Fruit fly (Drosophila melanogaster): ENCODE results near the gene CG46459.

CG46459 gene

dm6 chr3R:10680825-10681681 lies 15.4 kb upstream of the CG46459 start, which contains the start of gene Phyhd1 (continued):
- TF ChIP-seq esn (GFP tag; optimal IDR thresholded peaks at IDR 0.05) (peak; percentile 88), Hr39 (GFP tag; optimal IDR thresholded peaks at IDR 0.05) (peak; percentile 87), CG8632 (GFP tag; optimal IDR thresholded peaks at IDR 0.05) (peak; percentile 82), vri (GFP tag; optimal IDR thresholded peaks at IDR 0.05) (peak; percentile 82), Smox (GFP tag; optimal IDR thresholded peaks at IDR 0.05) (peak; percentile 70), OdsH (GFP tag; optimal IDR thresholded peaks at IDR 0.05) (peak; percentile 92), fkh (GFP tag; optimal IDR thresholded peaks at IDR 0.05) (peak; percentile 76), svp (GFP tag) (peak; percentile 90), CG6808 (GFP tag; optimal IDR thresholded peaks at IDR 0.05) (peak; percentile 54), CG6854 (GFP tag; optimal IDR thresholded peaks at IDR 0.05) (no peak), CG6792 (GFP tag; optimal IDR thresholded peaks at IDR 0.05) (peak; percentile 88), CG7368 (GFP tag; optimal IDR thresholded peaks at IDR 0.05) (peak; percentile 67), fd59A (GFP tag; optimal IDR thresholded peaks at IDR 0.05) (peak; percentile 78), CG10631 (GFP tag; optimal IDR thresholded peaks at IDR 0.05) (peak; percentile 85), CG8319 (GFP tag; optimal IDR thresholded peaks at IDR 0.05) (peak; percentile 81), dac (GFP tag; optimal IDR thresholded peaks at IDR 0.05) (peak; percentile 67), topi (GFP tag; optimal IDR thresholded peaks at IDR 0.05) (peak; percentile 85), CG11902 (GFP tag; optimal IDR thresholded peaks at IDR 0.05) (peak; percentile 79), CG32006 (GFP tag; optimal IDR thresholded peaks at IDR 0.05) (peak; percentile 90), CG6276 (GFP tag; optimal IDR thresholded peaks at IDR 0.05) (peak; percentile 77), cyc (GFP tag; optimal IDR thresholded peaks at IDR 0.05) (peak; percentile 86), CG16779 (tag; optimal IDR thresholded peaks at IDR 0.05) (peak; percentile 66), CG1621 (tag; optimal IDR thresholded peaks at IDR 0.05) (peak; percentile 80), fd85E (GFP tag; optimal IDR thresholded peaks at IDR 0.05) (peak; percentile 32), CG10669 (GFP tag; optimal IDR thresholded peaks at IDR 0.05) (peak; percentile 78), Sox102F (GFP tag; optimal IDR thresholded peaks at IDR 0.05) (peak; percentile 81), Ets21C (GFP tag; optimal IDR thresholded peaks at IDR 0.05) (peak; percentile 79), achi (GFP tag; optimal IDR thresholded peaks at IDR 0.05) (peak; percentile 84), dsx (GFP tag; optimal IDR thresholded peaks at IDR 0.05; ENCODE audit: poor library complexity, severe bottlenecking) (peak; percentile 59), pdm3 (GFP tag; optimal IDR thresholded peaks at IDR 0.05) (peak; percentile 91), CG11762 (GFP tag; optimal IDR thresholded peaks at IDR 0.05; ENCODE audit: insufficient read depth) (peak; percentile 80), ss (GFP tag; optimal IDR thresholded peaks at IDR 0.05) (peak; percentile 55 to 57), Eip78C (GFP tag) (peak; percentile 98), CG34406 (GFP tag; optimal IDR thresholded peaks at IDR 0.05) (peak; percentile 85), CG6163 (GFP tag; IDR thresholded peaks at IDR 0.05) (peak; percentile 89)

- TF ChIP-seq CG10669 (GFP tag; optimal IDR thresholded peaks at IDR 0.05) (no peak), CG8319 (GFP tag; optimal IDR thresholded peaks at IDR 0.05) (no peak), Ets21C (GFP tag; optimal IDR thresholded peaks at IDR 0.05) (no peak), CG8119 (GFP tag; IDR thresholded peaks at IDR 0.05) (peak; percentile 45; the same call in 2 of the 3 replicates), pdm3 (GFP tag; optimal IDR thresholded peaks at IDR 0.05) (no peak), CG3919 (GFP tag; optimal IDR thresholded peaks at IDR 0.05) (no peak), fd85E (GFP tag; optimal IDR thresholded peaks at IDR 0.05) (no peak), CG6808 (GFP tag; optimal IDR thresholded peaks at IDR 0.05) (no peak), cyc (GFP tag; optimal IDR thresholded peaks at IDR 0.05) (no peak), CG3032 (tag; optimal IDR thresholded peaks at IDR 0.05) (no peak), CG34406 (GFP tag; optimal IDR thresholded peaks at IDR 0.05) (no peak), CG32006 (GFP tag; optimal IDR thresholded peaks at IDR 0.05) (no peak), vri (GFP tag; optimal IDR thresholded peaks at IDR 0.05) (no peak), Hr39 (GFP tag; optimal IDR thresholded peaks at IDR 0.05) (no peak), CG15336 (GFP tag; IDR thresholded peaks at IDR 0.05) (peak; percentile 60), achi (GFP tag; optimal IDR thresholded peaks at IDR 0.05) (no peak), Sox15 (GFP tag; optimal IDR thresholded peaks at IDR 0.05) (no peak), lz (GFP tag; optimal IDR thresholded peaks at IDR 0.05) (no peak), Eip78C (GFP tag) (peak; percentile 19), Ets96B (tag; optimal IDR thresholded peaks at IDR 0.05) (no peak), acj6 (GFP tag; optimal IDR thresholded peaks at IDR 0.05) (no peak), CG16779 (tag; optimal IDR thresholded peaks at IDR 0.05) (no peak), Lpt (GFP tag; optimal IDR thresholded peaks at IDR 0.05) (no peak), CG9139 (GFP tag; optimal IDR thresholded peaks at IDR 0.05) (no peak), dsx (GFP tag; optimal IDR thresholded peaks at IDR 0.05; ENCODE audit: poor library complexity, severe bottlenecking) (no peak), CG7368 (GFP tag; optimal IDR thresholded peaks at IDR 0.05) (no peak), CG6854 (GFP tag; optimal IDR thresholded peaks at IDR 0.05) (no peak), topi (GFP tag; optimal IDR thresholded peaks at IDR 0.05) (no peak), CG31627 (GFP tag; optimal IDR thresholded peaks at IDR 0.05) (no peak), Eip75B (GFP tag; optimal IDR thresholded peaks at IDR 0.05) (no peak)
Measured at dm6 chr3R:10681682-10681962, 14.8 kb upstream of the CG46459 start.

All from whole organism, prepupa.